Fruit fly (Drosophila melanogaster): ENCODE data around the gene CG17271.

The CG17271 gene

dm6 chr3R:20836257-20836856 is 14.7 kb upstream of the CG17271 start (continued):
- TF ChIP-seq lab (GFP tag; optimal IDR thresholded peaks at IDR 0.05) (no peak), Gug (GFP tag; IDR thresholded peaks at IDR 0.05) (no peak), CG13424 (tag; optimal IDR thresholded peaks at IDR 0.05) (peak; percentile 18), stwl (tag; optimal IDR thresholded peaks at IDR 0.05) (no peak), Optix (GFP tag; IDR thresholded peaks at IDR 0.05) (no peak), CG2678 (tag; optimal IDR thresholded peaks at IDR 0.05) (peak; percentile 47), Rfx (GFP tag; IDR thresholded peaks at IDR 0.05) (0 out of 2 replicates have a peak, but pooled peaks have one; percentile 5), CG17802 (tag; optimal IDR thresholded peaks at IDR 0.05) (no peak), Myb (GFP tag; optimal IDR thresholded peaks at IDR 0.05) (no peak), CG1529 (GFP tag; optimal IDR thresholded peaks at IDR 0.05) (no peak), schlank (tag; optimal IDR thresholded peaks at IDR 0.05) (no peak), eve (GFP tag; optimal IDR thresholded peaks at IDR 0.05) (peak in 1 of 2 experiments; percentile 61), CG10209 (GFP tag; optimal IDR thresholded peaks at IDR 0.05) (peak; percentile 21), pzg (GFP tag; optimal IDR thresholded peaks at IDR 0.05) (no peak), Oli (tag; optimal IDR thresholded peaks at IDR 0.05) (peak; percentile 38), ssp (GFP tag; IDR thresholded peaks at IDR 0.05) (no peak), Xrp1 (GFP tag; IDR thresholded peaks at IDR 0.05) (no peak), CG31441 (GFP tag; IDR thresholded peaks at IDR 0.05) (0 out of 2 replicates have a peak, but pooled peaks have one; percentile 24), Atf6 (GFP tag; IDR thresholded peaks at IDR 0.05) (no peak), ham (GFP tag; IDR thresholded peaks at IDR 0.05) (no peak), Blimp-1 (GFP tag; optimal IDR thresholded peaks at IDR 0.05) (no peak), CG4854 (GFP tag; optimal IDR thresholded peaks at IDR 0.05) (no peak), Fer1 (GFP tag; optimal IDR thresholded peaks at IDR 0.05) (peak; percentile 1), Bteb2 (GFP tag; optimal IDR thresholded peaks at IDR 0.05) (no peak), chn (GFP tag; optimal IDR thresholded peaks at IDR 0.05) (no peak), CG11696 (GFP tag; IDR thresholded peaks at IDR 0.05) (no peak), CG18599 (GFP tag; optimal IDR thresholded peaks at IDR 0.05) (no peak), az2 (GFP tag; optimal IDR thresholded peaks at IDR 0.05) (peak; percentile 11), chm (GFP tag; IDR thresholded peaks at IDR 0.05) (no peak), CG18262 (tag; optimal IDR thresholded peaks at IDR 0.05) (peak; percentile 11), Dip2 (GFP tag; IDR thresholded peaks at IDR 0.05) (no peak), CG7839 (tag; optimal IDR thresholded peaks at IDR 0.05) (peak; percentile 30), ranshi (GFP tag; IDR thresholded peaks at IDR 0.05) (0 out of 2 replicates have a peak, but pooled peaks have one; percentile 8), cwo (GFP tag; optimal IDR thresholded peaks at IDR 0.05) (peak; percentile 7), CG9437 (GFP tag; optimal IDR thresholded peaks at IDR 0.05) (peak; percentile 37), CG7556 (GFP tag; optimal IDR thresholded peaks at IDR 0.05) (peak; percentile 42), PHDP (tag; optimal IDR thresholded peaks at IDR 0.05) (peak; percentile 15), Asciz (GFP tag; optimal IDR thresholded peaks at IDR 0.05) (no peak), CG15479 (GFP tag; optimal IDR thresholded peaks at IDR 0.05) (no peak), sug (tag; optimal IDR thresholded peaks at IDR 0.05) (no peak), tio (GFP tag; optimal IDR thresholded peaks at IDR 0.05) (peak; percentile 9), Meics (GFP tag; optimal IDR thresholded peaks at IDR 0.05) (peak; percentile 52), dpn (GFP tag; optimal IDR thresholded peaks at IDR 0.05) (no peak), Med (GFP tag) (peak; percentile 35), CG17568 (GFP tag; optimal IDR thresholded peaks at IDR 0.05) (no peak), CG11504 (tag; optimal IDR thresholded peaks at IDR 0.05) (peak; percentile 38), CG12659 (GFP tag; optimal IDR thresholded peaks at IDR 0.05) (peak; percentile 21), CG2712 (tag; optimal IDR thresholded peaks at IDR 0.05) (no peak), Hr51 (GFP tag; optimal IDR thresholded peaks at IDR 0.05) (peak in 1 of 2 experiments; percentile 51)
